Fruit fly (Drosophila melanogaster): ENCODE results near the gene tos.

DNA sequence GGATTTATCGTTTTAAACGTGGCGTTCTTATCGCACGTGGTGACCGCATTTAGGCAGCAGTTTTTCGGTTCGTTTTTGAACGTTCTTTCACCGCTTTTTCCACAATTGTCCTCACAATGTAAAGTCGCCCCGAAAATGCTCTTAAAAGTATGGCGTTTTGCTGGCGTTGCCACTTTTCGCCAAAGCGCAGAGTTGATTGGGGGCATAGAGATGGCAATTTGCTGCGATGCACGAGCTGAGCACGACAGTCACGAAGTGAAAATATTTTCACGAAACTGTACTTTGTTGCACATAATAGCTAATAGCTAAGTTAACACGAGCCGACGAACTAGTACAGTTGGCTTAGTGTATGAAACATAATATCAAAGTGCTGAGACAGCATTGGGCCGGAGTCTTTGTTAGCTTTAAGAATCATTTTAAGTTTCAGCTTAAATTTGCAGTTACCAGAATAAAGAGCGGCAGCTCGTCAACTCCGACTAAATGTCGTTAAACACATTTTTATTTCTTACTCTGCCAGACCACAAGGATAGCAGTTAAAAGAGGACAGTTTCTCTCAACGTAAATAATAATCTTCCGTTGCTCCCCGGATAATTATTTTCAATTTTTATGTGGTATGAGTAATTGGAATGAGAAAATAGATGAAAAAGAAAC lies 6.9 kb upstream of the tos start, which contains the start of gene msl-1:
- TF ChIP-seq CG12768 (GFP tag; optimal IDR thresholded peaks at IDR 0.05) = no peak
- TF ChIP-seq CG33017 (tag; optimal IDR thresholded peaks at IDR 0.05) = no peak
- TF ChIP-seq Clk (GFP tag; optimal IDR thresholded peaks at IDR 0.05) = no peak
- no peak for TF ChIP-seq cnc (optimal IDR thresholded peaks at IDR 0.05)
